Worm (Caenorhabditis elegans) whole organism, L1 larva: ENCODE measurements around the gene wee-1.1.

Experiments used
- C04F5.9 ChIP-seq: sonication (generic microtip); optimal IDR thresholded peaks from 2 replicates; lab custom pipeline; 2016; ENCODE audit warnings: missing genetic modification characterization, missing compliant biosample characterization
- C16A3.4 ChIP-seq: fragments of 150-350 bp; optimal IDR thresholded peaks from 2 replicates; lab custom pipeline; 2014; ENCODE audit warnings: missing biosample characterization, missing genetic modification characterization
- F16B12.6 ChIP-seq: fragments of 150-350 bp; optimal IDR thresholded peaks from 2 replicates; lab custom pipeline; 2014; ENCODE audit warnings: missing biosample characterization, missing genetic modification characterization
- Y116A8C.19 ChIP-seq: sonication (generic microtip); optimal IDR thresholded peaks from 2 replicates; lab custom pipeline; 2016; ENCODE audit warnings: missing compliant biosample characterization, missing genetic modification characterization, borderline replicate concordance
- aly-2 ChIP-seq: fragments of 150-350 bp; optimal IDR thresholded peaks from 2 replicates; lab custom pipeline; 2014; ENCODE audit warnings: missing biosample characterization, missing genetic modification characterization
- ceh-88 ChIP-seq: fragments of 200-800 bp; sonication (Bioruptor generic); IDR thresholded peaks from 2 replicates; pipeline ENCODE4 v1.3.6; 2022; ENCODE audit warnings: missing genetic modification characterization, missing compliant biosample characterization
- ceh-90 ChIP-seq: sonication (generic microtip); optimal IDR thresholded peaks from 2 replicates; lab custom pipeline; 2016; ENCODE audit warnings: missing genetic modification characterization, missing compliant biosample characterization
- ces-1 ChIP-seq: fragments of 150-350 bp; optimal IDR thresholded peaks from 2 replicates; lab custom pipeline; 2014; ENCODE audit warnings: missing biosample characterization, missing genetic modification reagents, missing genetic modification characterization
- dpl-1 ChIP-seq, 3 experiments: fragments of 150-350 bp in 2 of 3; sonication (generic microtip) in 1 of 3; optimal IDR thresholded peaks; 2 replicates each; lab custom pipeline; 2014 to 2017; ENCODE audit warnings: missing biosample characterization in 3 of 3, missing genetic modification characterization in 3 of 3, missing genetic modification reagents in 3 of 3
- dsc-1 ChIP-seq: sonication (generic microtip); optimal IDR thresholded peaks from 2 replicates; lab custom pipeline; 2016; ENCODE audit warnings: mild to moderate bottlenecking, missing genetic modification characterization, missing compliant biosample characterization
- efl-1 ChIP-seq, 4 experiments: fragments of 150-350 bp; optimal IDR thresholded peaks in 3 of 4; peaks in 1 of 4; 1 replicate in 1 of 4; 2 replicates in 3 of 4; lab custom pipeline; 2014; ENCODE audit warnings: missing biosample characterization in 2 of 4, missing genetic modification characterization in 2 of 4, missing genetic modification reagents in 2 of 4
- egl-13 ChIP-seq: sonication (generic microtip); optimal IDR thresholded peaks from 2 replicates; lab custom pipeline; 2016; ENCODE audit warnings: missing genotype, missing genetic modification reagents, missing genetic modification characterization, missing compliant biosample characterization
- egl-27 ChIP-seq, 2 experiments: fragments of 150-350 bp in 1 of 2; sonication (generic microtip); optimal IDR thresholded peaks; 3 replicates each; lab custom pipeline; 2017 to 2018; ENCODE audit warnings: missing biosample characterization in 2 of 2, missing genetic modification characterization in 2 of 2, missing genetic modification reagents in 2 of 2
- elt-2 ChIP-seq: sonication (generic microtip); optimal IDR thresholded peaks from 2 replicates; lab custom pipeline; 2016; ENCODE audit warnings: missing genetic modification characterization, mild to moderate bottlenecking, inconsistent platforms, missing compliant biosample characterization, missing genetic modification reagents
- elt-3 ChIP-seq, 6 experiments: fragments of 150-350 bp in 1 of 6; sonication (generic microtip); optimal IDR thresholded peaks; 2 replicates each; lab custom pipeline; 2017 to 2018; ENCODE audit warnings: missing biosample characterization in 6 of 6, missing genetic modification characterization in 6 of 6, inconsistent platforms in 1 of 6
- ets-5 ChIP-seq: fragments of 200-800 bp; sonication (Bioruptor generic); IDR thresholded peaks from 2 replicates; pipeline ENCODE4 v1.3.6; 2022; ENCODE audit warnings: missing genetic modification characterization, missing compliant biosample characterization
- fkh-4 ChIP-seq: sonication (generic microtip); optimal IDR thresholded peaks from 2 replicates; lab custom pipeline; 2016; ENCODE audit warnings: missing compliant biosample characterization, missing genetic modification characterization, borderline replicate concordance
- hlh-17 ChIP-seq: fragments of 200-800 bp; sonication (Bioruptor generic); optimal IDR thresholded peaks from 2 replicates; lab custom pipeline; 2018; ENCODE audit warnings: missing genetic modification characterization, mild to moderate bottlenecking, missing compliant biosample characterization, moderate library complexity, borderline replicate concordance
- irx-1 ChIP-seq: sonication (generic microtip); optimal IDR thresholded peaks from 2 replicates; lab custom pipeline; 2016; ENCODE audit warnings: missing genetic modification characterization, missing compliant biosample characterization
- isw-1 ChIP-seq: fragments of 200-800 bp; sonication (Bioruptor generic); IDR thresholded peaks from 2 replicates; pipeline ENCODE4 v1.3.6; 2022; ENCODE audit warnings: missing genetic modification characterization, missing compliant biosample characterization
- jun-1 ChIP-seq: fragments of 150-350 bp; optimal IDR thresholded peaks from 2 replicates; lab custom pipeline; 2014; ENCODE audit warnings: missing biosample characterization, missing genetic modification reagents, missing genetic modification characterization
- lin-13 ChIP-seq: fragments of 150-350 bp; optimal IDR thresholded peaks from 2 replicates; lab custom pipeline; 2014; ENCODE audit warnings: missing biosample characterization, missing genetic modification reagents, missing genetic modification characterization
- lin-14 ChIP-seq: fragments of 200-800 bp; sonication (Bioruptor generic); optimal IDR thresholded peaks from 2 replicates; lab custom pipeline; 2018; ENCODE audit warnings: mild to moderate bottlenecking, missing genetic modification characterization, moderate library complexity, missing compliant biosample characterization
- lin-15B ChIP-seq: fragments of 150-350 bp; sonication (generic microtip); optimal IDR thresholded peaks from 3 replicates; lab custom pipeline; 2014; ENCODE audit warnings: missing biosample characterization, missing genetic modification characterization
- lin-35 ChIP-seq, 2 experiments: fragments of 150-350 bp; optimal IDR thresholded peaks; 2 replicates each; lab custom pipeline; 2014; ENCODE audit warnings: missing biosample characterization in 2 of 2, missing genetic modification characterization in 2 of 2, missing genetic modification reagents in 2 of 2
- lin-39 ChIP-seq: fragments of 150-350 bp; optimal IDR thresholded peaks from 2 replicates; lab custom pipeline; 2014; ENCODE audit warnings: missing biosample characterization, missing genetic modification reagents, missing genetic modification characterization
- lir-3 ChIP-seq: sonication (generic microtip); optimal IDR thresholded peaks from 2 replicates; lab custom pipeline; 2016; ENCODE audit warnings: mild to moderate bottlenecking, missing genetic modification characterization, moderate library complexity, missing compliant biosample characterization; ENCODE audit not compliant: poor library complexity
- lsy-2 ChIP-seq, 2 experiments: fragments of 150-350 bp; optimal IDR thresholded peaks; 2 replicates each; lab custom pipeline; 2014; ENCODE audit warnings: missing biosample characterization in 2 of 2, missing genetic modification characterization in 2 of 2
- mab-9 ChIP-seq: fragments of 200-800 bp; sonication (Bioruptor generic); IDR thresholded peaks from 2 replicates; pipeline ENCODE4 v1.3.6; 2022; ENCODE audit warnings: missing genetic modification reagents, missing genetic modification characterization, missing compliant biosample characterization
- mef-2 ChIP-seq: fragments of 150-350 bp; optimal IDR thresholded peaks from 2 replicates; lab custom pipeline; 2014; ENCODE audit warnings: missing biosample characterization, missing genetic modification characterization
- mep-1 ChIP-seq: fragments of 150-350 bp; optimal IDR thresholded peaks from 2 replicates; lab custom pipeline; 2014; ENCODE audit warnings: missing biosample characterization, missing genetic modification characterization
- nhr-237 ChIP-seq: fragments of 150-350 bp; optimal IDR thresholded peaks from 2 replicates; lab custom pipeline; 2014; ENCODE audit warnings: missing biosample characterization, missing genetic modification characterization
- nhr-47 ChIP-seq: sonication (generic microtip); optimal IDR thresholded peaks from 2 replicates; lab custom pipeline; 2016; ENCODE audit warnings: mild to moderate bottlenecking, missing genetic modification characterization, moderate library complexity, missing compliant biosample characterization
- nhr-71 ChIP-seq: sonication (generic microtip); optimal IDR thresholded peaks from 2 replicates; lab custom pipeline; 2016; ENCODE audit warnings: mild to moderate bottlenecking, missing genetic modification characterization, moderate library complexity, missing compliant biosample characterization
- nhr-76 ChIP-seq: sonication (generic microtip); optimal IDR thresholded peaks from 2 replicates; lab custom pipeline; 2017; ENCODE audit warnings: missing biosample characterization, missing genetic modification characterization
- pag-3 ChIP-seq: sonication (generic microtip); optimal IDR thresholded peaks from 2 replicates; lab custom pipeline; 2017; ENCODE audit warnings: missing genetic modification characterization, mild to moderate bottlenecking, missing compliant biosample characterization, antibody characterized with exemption, borderline replicate concordance; ENCODE audit not compliant: insufficient read depth
- skn-1 ChIP-seq: fragments of 150-350 bp; optimal IDR thresholded peaks from 2 replicates; lab custom pipeline; 2014; ENCODE audit warnings: missing biosample characterization, missing genetic modification characterization
- snpc-4 ChIP-seq: fragments of 150-350 bp; optimal IDR thresholded peaks from 2 replicates; lab custom pipeline; 2014; ENCODE audit warnings: missing biosample characterization, missing genetic modification characterization
- sox-4 ChIP-seq: sonication (generic microtip); optimal IDR thresholded peaks from 2 replicates; lab custom pipeline; 2016; ENCODE audit warnings: missing genetic modification characterization, missing compliant biosample characterization
- sptf-1 ChIP-seq: fragments of 150-350 bp; optimal IDR thresholded peaks from 2 replicates; lab custom pipeline; 2014; ENCODE audit warnings: missing biosample characterization, missing genetic modification characterization
- sup-37 ChIP-seq: fragments of 200-800 bp; sonication (Bioruptor generic); optimal IDR thresholded peaks from 2 replicates; lab custom pipeline; 2018; ENCODE audit warnings: mild to moderate bottlenecking, missing genetic modification characterization, missing compliant biosample characterization
- swsn-7 ChIP-seq: sonication (generic microtip); optimal IDR thresholded peaks from 2 replicates; lab custom pipeline; 2016; ENCODE audit warnings: missing genetic modification characterization, missing compliant biosample characterization
- tlp-1 ChIP-seq: fragments of 150-350 bp; optimal IDR thresholded peaks from 2 replicates; lab custom pipeline; 2014; ENCODE audit warnings: missing biosample characterization, missing genetic modification characterization
- unc-30 ChIP-seq: sonication (generic microtip); optimal IDR thresholded peaks from 2 replicates; lab custom pipeline; 2017; ENCODE audit warnings: missing biosample characterization, missing genetic modification characterization
- unc-86 ChIP-seq: sonication (generic microtip); optimal IDR thresholded peaks from 2 replicates; lab custom pipeline; 2016; ENCODE audit warnings: missing genetic modification characterization, missing compliant biosample characterization
- xbp-1 ChIP-seq: sonication (generic microtip); optimal IDR thresholded peaks from 2 replicates; lab custom pipeline; 2016; ENCODE audit warnings: missing genetic modification characterization, missing compliant biosample characterization
- ztf-11 ChIP-seq, 2 experiments: sonication (generic microtip); optimal IDR thresholded peaks; 2 replicates each; lab custom pipeline; 2016 to 2017; ENCODE audit warnings: missing genetic modification characterization in 2 of 2, missing biosample characterization in 1 of 2, missing compliant biosample characterization in 1 of 2

wee-1.1 gene

DNA sequence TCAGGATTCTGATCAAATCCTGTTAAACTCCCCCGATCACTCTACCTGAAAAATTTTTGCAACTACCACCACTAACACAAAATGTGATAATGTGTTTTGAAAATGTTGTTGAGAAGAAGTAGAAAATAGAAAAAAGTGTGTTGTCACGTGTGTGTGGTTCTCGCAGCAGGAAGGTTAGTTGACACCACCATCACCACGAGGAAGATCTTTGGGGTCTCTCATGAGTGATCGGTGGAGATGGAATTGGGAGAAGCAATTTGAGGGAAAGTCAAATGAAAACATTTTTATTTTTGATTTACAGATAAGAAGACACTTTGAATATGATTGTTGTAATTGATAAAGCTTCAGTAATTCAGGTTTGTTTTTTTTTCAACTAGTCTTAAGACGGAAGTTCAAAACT, 18.3 kb upstream of the wee-1.1 start (continued):
- TF ChIP-seq egl-13 (no peak), egl-27 (tag; optimal IDR thresholded peaks at IDR 0.05; lab: Kevin White, UChicago) (no peak), isw-1 (GFP tag; lab: Robert Waterston, UW) (no peak), dsc-1 (tag; lab: Kevin White, UChicago) (no peak), pag-3 (tag; lab: Kevin White, UChicago) (no peak), mef-2 (tag; lab: Kevin White, UChicago) (no peak), nhr-71 (tag; lab: Kevin White, UChicago) (peak; percentile 88), unc-30 (tag; lab: Kevin White, UChicago) (no peak), hlh-17 (GFP tag; lab: Kevin White, UChicago) (no peak), efl-1 (optimal IDR thresholded peaks at IDR 0.05; lab: Kevin White, UChicago) (no peak), efl-1 (GFP tag; optimal IDR thresholded peaks at IDR 0.05 in 1 of 2; lab: Kevin White, UChicago) (peak in 1 of 2 experiments; percentile 90), unc-86 (tag; lab: Kevin White, UChicago) (no peak), sox-4 (tag; lab: Kevin White, UChicago) (no peak), Y116A8C.19 (tag; lab: Kevin White, UChicago) (no peak), elt-3 (tag; optimal IDR thresholded peaks at IDR 0.05; lab: Kevin White, UChicago) (peak in 2 of 6 experiments; percentile 33 to 78), nhr-76 (tag; lab: Kevin White, UChicago) (no peak), lin-13 (GFP tag; lab: Kevin White, UChicago) (peak; percentile 44), lin-14 (GFP tag; lab: Kevin White, UChicago) (peak; percentile 83), C04F5.9 (tag; lab: Kevin White, UChicago) (no peak), jun-1 (no peak), aly-2 (no peak), sptf-1 (no peak), mep-1 (peak; percentile 24), nhr-47 (tag; lab: Kevin White, UChicago) (peak; percentile 11), C16A3.4 (peak; percentile 53), fkh-4 (tag; lab: Kevin White, UChicago) (no peak), ets-5 (no peak), elt-2 (tag; lab: Kevin White, UChicago) (no peak), irx-1 (tag; lab: Kevin White, UChicago) (no peak), nhr-237 (tag; lab: Kevin White, UChicago) (no peak), lir-3 (tag; lab: Kevin White, UChicago) (peak; percentile 57), sup-37 (GFP tag; lab: Kevin White, UChicago) (no peak), ceh-90 (tag; lab: Kevin White, UChicago) (no peak), ceh-88 (GFP tag; lab: Robert Waterston, UW) (no peak), swsn-7 (tag; lab: Kevin White, UChicago) (peak; percentile 6), lin-35 (GFP tag; optimal IDR thresholded peaks at IDR 0.05; lab: Kevin White, UChicago) (peak; percentile 34 to 65), dpl-1 (GFP tag; optimal IDR thresholded peaks at IDR 0.05; lab: Kevin White, UChicago) (peak in 1 of 3 experiments; percentile 25), F16B12.6 (tag; lab: Kevin White, UChicago) (no peak), skn-1 (tag; lab: Kevin White, UChicago) (no peak), tlp-1 (tag; lab: Kevin White, UChicago) (no peak), mab-9 (no peak), lsy-2 (tag; optimal IDR thresholded peaks at IDR 0.05; lab: Kevin White, UChicago) (peak; percentile 53 to 64), ces-1 (GFP tag; lab: Kevin White, UChicago) (no peak), ztf-11 (tag; optimal IDR thresholded peaks at IDR 0.05; lab: Kevin White, UChicago) (no peak), lin-39 (tag; lab: Kevin White, UChicago) (peak; percentile 12), snpc-4 (tag; lab: Kevin White, UChicago) (no peak), xbp-1 (tag; lab: Kevin White, UChicago) (peak; percentile 21), lin-15B (tag; lab: Kevin White, UChicago) (no peak)
